Fruit fly (Drosophila melanogaster) whole organism, embryonic: ENCODE measurements around the gene CG17032.

ENCODE experiments used
- Antp ChIP-seq: fragments of 200-800 bp; sonication (Bioruptor generic); optimal IDR thresholded peaks from 3 replicates; lab custom pipeline; 2016; ENCODE audit warnings: missing biosample characterization, missing genetic modification characterization
- Atf3 ChIP-seq: fragments of 200-800 bp; sonication (Bioruptor generic); optimal IDR thresholded peaks from 3 replicates; lab custom pipeline; 2016; ENCODE audit warnings: missing biosample characterization, missing genetic modification characterization
- Bteb2 ChIP-seq: fragments of 200-800 bp; sonication (Bioruptor generic); optimal IDR thresholded peaks from 2 replicates; lab custom pipeline; 2016; ENCODE audit warnings: missing biosample characterization, missing genetic modification characterization
- C15 ChIP-seq: fragments of 200-800 bp; sonication (Bioruptor generic); IDR thresholded peaks from 3 replicates; pipeline ENCODE4 v1.3.6; 2022; ENCODE audit warnings: missing biosample characterization, missing genetic modification characterization
- CG10267 ChIP-seq: fragments of 200-800 bp; sonication (Bioruptor generic); optimal IDR thresholded peaks from 2 replicates; lab custom pipeline; 2018; ENCODE audit warnings: missing biosample characterization, mild to moderate bottlenecking, missing genetic modification characterization, moderate library complexity
- CG11723 ChIP-seq: fragments of 200-800 bp; sonication (Bioruptor generic); optimal IDR thresholded peaks from 2 replicates; lab custom pipeline; 2017; ENCODE audit warnings: missing biosample characterization, mild to moderate bottlenecking, missing genetic modification characterization
- CG12071 ChIP-seq: fragments of 200-800 bp; sonication (Bioruptor generic); optimal IDR thresholded peaks from 3 replicates; lab custom pipeline; 2018; ENCODE audit warnings: missing biosample characterization, mild to moderate bottlenecking, missing genetic modification characterization
- CG12942 ChIP-seq: fragments of 200-800 bp; sonication (Bioruptor generic); optimal IDR thresholded peaks from 3 replicates; lab custom pipeline; 2016; ENCODE audit warnings: missing biosample characterization, missing genetic modification characterization
- CG14965 ChIP-seq: fragments of 200-800 bp; sonication (Bioruptor generic); optimal IDR thresholded peaks from 2 replicates; lab custom pipeline; 2016; ENCODE audit warnings: missing biosample characterization, missing genetic modification characterization, borderline replicate concordance
- CG15479 ChIP-seq: fragments of 200-800 bp; sonication (Bioruptor generic); optimal IDR thresholded peaks from 3 replicates; lab custom pipeline; 2019; ENCODE audit warnings: missing biosample characterization, mild to moderate bottlenecking, missing genetic modification characterization, moderate library complexity
- CG15514 ChIP-seq: fragments of 200-800 bp; sonication (Bioruptor generic); optimal IDR thresholded peaks from 3 replicates; lab custom pipeline; 2017; ENCODE audit warnings: missing biosample characterization, missing genetic modification characterization, mild to moderate bottlenecking, moderate library complexity, missing genetic modification reagents
- CG16779 ChIP-seq: fragments of 200-800 bp; sonication (Bioruptor generic); IDR thresholded peaks from 2 replicates; pipeline ENCODE4 v1.3.6; 2022; ENCODE audit warnings: missing biosample characterization, missing genetic modification characterization
- CG17829 ChIP-seq: fragments of 200-800 bp; optimal IDR thresholded peaks from 2 replicates; lab custom pipeline; 2019; ENCODE audit warnings: missing biosample characterization, mild to moderate bottlenecking, missing genetic modification characterization, moderate library complexity
- CG2678 ChIP-seq: fragments of 200-800 bp; sonication (Bioruptor generic); optimal IDR thresholded peaks from 3 replicates; lab custom pipeline; 2019; ENCODE audit warnings: missing biosample characterization, mild to moderate bottlenecking, missing genetic modification characterization, moderate library complexity
- CG30020 ChIP-seq: fragments of 200-800 bp; optimal IDR thresholded peaks from 2 replicates; lab custom pipeline; 2019; ENCODE audit warnings: missing biosample characterization, mild to moderate bottlenecking, missing genetic modification characterization, moderate library complexity
- CG31365 ChIP-seq: fragments of 200-800 bp; sonication (Bioruptor generic); optimal IDR thresholded peaks from 2 replicates; lab custom pipeline; 2018; ENCODE audit warnings: missing biosample characterization, mild to moderate bottlenecking, missing genetic modification characterization
- CG31441 ChIP-seq: fragments of 200-800 bp; sonication (Bioruptor generic); IDR thresholded peaks from 2 replicates; pipeline ENCODE4 v1.3.6; 2022; ENCODE audit warnings: missing biosample characterization, missing genetic modification characterization
- CG32532 ChIP-seq: fragments of 200-800 bp; sonication (Bioruptor generic); IDR thresholded peaks from 2 replicates; pipeline ENCODE4 v1.3.6; 2022; ENCODE audit warnings: missing biosample characterization, missing genetic modification characterization
- CG6254 ChIP-seq: fragments of 200-800 bp; sonication (Bioruptor generic); optimal IDR thresholded peaks from 3 replicates; lab custom pipeline; 2017; ENCODE audit warnings: mild to moderate bottlenecking, missing biosample characterization, missing genetic modification reagents, missing genetic modification characterization
- CG6765 ChIP-seq: fragments of 200-800 bp; sonication (Bioruptor generic); optimal IDR thresholded peaks from 3 replicates; lab custom pipeline; 2017; ENCODE audit warnings: missing biosample characterization, mild to moderate bottlenecking, missing genetic modification characterization
- Deaf1 ChIP-seq: fragments of 200-800 bp; optimal IDR thresholded peaks from 3 replicates; lab custom pipeline; 2019; ENCODE audit warnings: missing biosample characterization, mild to moderate bottlenecking, missing genetic modification characterization, moderate library complexity
- Dip2 ChIP-seq: fragments of 200-800 bp; sonication (Bioruptor generic); IDR thresholded peaks from 2 replicates; pipeline ENCODE4 v1.3.6; 2022; ENCODE audit warnings: missing biosample characterization, missing genetic modification characterization
- E2f1 ChIP-seq: fragments of 200-800 bp; sonication (Bioruptor generic); IDR thresholded peaks from 2 replicates; pipeline ENCODE4 v1.3.6; 2022; ENCODE audit warnings: missing biosample characterization, missing genetic modification characterization
- E2f2 ChIP-seq: fragments of 200-800 bp; sonication (Bioruptor generic); IDR thresholded peaks from 2 replicates; pipeline ENCODE4 v1.3.6; 2022; ENCODE audit warnings: missing biosample characterization, missing genetic modification characterization
- Ets65A ChIP-seq: fragments of 200-800 bp; sonication (Bioruptor generic); peaks from one replicate; lab custom pipeline; 2016; ENCODE audit warnings: missing biosample characterization, missing genetic modification characterization
- Fer1 ChIP-seq: fragments of 200-800 bp; sonication (Bioruptor generic); optimal IDR thresholded peaks from 2 replicates; lab custom pipeline; 2017; ENCODE audit warnings: missing biosample characterization, mild to moderate bottlenecking, missing genetic modification characterization
- HmgZ ChIP-seq: fragments of 200-800 bp; sonication (Bioruptor generic); optimal IDR thresholded peaks from 2 replicates; lab custom pipeline; 2018; ENCODE audit warnings: missing biosample characterization, mild to moderate bottlenecking, missing genetic modification characterization
- Mad ChIP-seq: fragments of 200-800 bp; sonication (Bioruptor generic); optimal IDR thresholded peaks from 2 replicates; lab custom pipeline; 2016; ENCODE audit warnings: missing biosample characterization, missing genetic modification characterization
- Med ChIP-seq: fragments of 200-800 bp; sonication (Bioruptor generic); peaks from one replicate; lab custom pipeline; 2016; ENCODE audit warnings: missing biosample characterization, missing genetic modification characterization, mild to moderate bottlenecking, inconsistent platforms, moderate library complexity
- NC2β ChIP-seq: fragments of 200-800 bp; sonication (Bioruptor generic); optimal IDR thresholded peaks from 2 replicates; lab custom pipeline; 2016; ENCODE audit warnings: missing biosample characterization, missing genetic modification characterization
- Neu2 ChIP-seq: fragments of 200-800 bp; sonication (Bioruptor generic); optimal IDR thresholded peaks from 3 replicates; lab custom pipeline; 2016; ENCODE audit warnings: missing biosample characterization, missing genetic modification characterization, borderline replicate concordance
- Pdp1 ChIP-seq, 2 experiments: fragments of 200-800 bp; sonication (Bioruptor generic); optimal IDR thresholded peaks; 3 replicates each; lab custom pipeline; 2016; ENCODE audit warnings: missing biosample characterization in 2 of 2, missing genetic modification characterization in 2 of 2, mild to moderate bottlenecking in 1 of 2, moderate library complexity in 1 of 2
- Scr ChIP-seq: fragments of 200-800 bp; sonication (Bioruptor generic); IDR thresholded peaks from 2 replicates; pipeline ENCODE4 v1.3.6; 2022; ENCODE audit warnings: missing biosample characterization, missing genetic modification characterization; ENCODE audit not compliant: partially characterized antibody
- Sry-δ ChIP-seq: fragments of 200-800 bp; sonication (Bioruptor generic); optimal IDR thresholded peaks from 2 replicates; lab custom pipeline; 2016; ENCODE audit warnings: missing biosample characterization, missing genetic modification characterization
- Xrp1 ChIP-seq: fragments of 200-800 bp; sonication (Bioruptor generic); IDR thresholded peaks from 2 replicates; pipeline ENCODE4 v1.3.6; 2022; ENCODE audit warnings: missing biosample characterization, missing genetic modification characterization
- ap ChIP-seq: fragments of 200-800 bp; sonication (Bioruptor generic); IDR thresholded peaks from 2 replicates; pipeline ENCODE4 v1.3.6; 2022; ENCODE audit warnings: missing biosample characterization, missing genetic modification characterization
- cad ChIP-seq: fragments of >200 bp; optimal IDR thresholded peaks from 2 replicates; lab custom pipeline; 2017; ENCODE audit warnings: missing biosample characterization, missing genetic modification characterization
- chinmo ChIP-seq: fragments of 200-800 bp; sonication (Bioruptor generic); IDR thresholded peaks from 4 replicates; pipeline ENCODE4 v1.3.6; 2022; ENCODE audit warnings: missing biosample characterization, missing genetic modification characterization; ENCODE audit not compliant: partially characterized antibody
- chn ChIP-seq: fragments of 200-800 bp; sonication (Bioruptor generic); optimal IDR thresholded peaks from 2 replicates; lab custom pipeline; 2016; ENCODE audit warnings: missing biosample characterization, missing genetic modification characterization
- dimm ChIP-seq: fragments of 200-800 bp; sonication (Bioruptor generic); IDR thresholded peaks from 2 replicates; pipeline ENCODE4 v1.3.6; 2022; ENCODE audit warnings: missing biosample characterization, missing genetic modification characterization
- ftz-f1 ChIP-seq: fragments of 200-800 bp; sonication (Bioruptor generic); optimal IDR thresholded peaks from 2 replicates; lab custom pipeline; 2016; ENCODE audit warnings: missing biosample characterization, missing genetic modification characterization
- jing ChIP-seq: fragments of 200-800 bp; sonication (Bioruptor generic); optimal IDR thresholded peaks from 2 replicates; lab custom pipeline; 2018; ENCODE audit warnings: missing biosample characterization, mild to moderate bottlenecking, missing genetic modification characterization
- nmo ChIP-seq: fragments of 200-800 bp; sonication (Bioruptor generic); optimal IDR thresholded peaks from 2 replicates; lab custom pipeline; 2018; ENCODE audit warnings: missing biosample characterization, mild to moderate bottlenecking, missing genetic modification characterization, moderate library complexity
- pnt ChIP-seq: fragments of 200-800 bp; sonication (Bioruptor generic); optimal IDR thresholded peaks from 3 replicates; lab custom pipeline; 2016; ENCODE audit warnings: missing biosample characterization, missing genetic modification characterization
- scrt ChIP-seq: fragments of 200-800 bp; sonication (Bioruptor generic); optimal IDR thresholded peaks from 2 replicates; lab custom pipeline; 2018; ENCODE audit warnings: missing biosample characterization, mild to moderate bottlenecking, missing genetic modification characterization, moderate library complexity
- sens-2 ChIP-seq: fragments of 200-800 bp; sonication (Bioruptor generic); IDR thresholded peaks from 2 replicates; pipeline ENCODE4 v1.3.6; 2022; ENCODE audit warnings: missing biosample characterization, missing genetic modification characterization
- slp2 ChIP-seq: fragments of 200-800 bp; sonication (Bioruptor generic); optimal IDR thresholded peaks from 2 replicates; lab custom pipeline; 2016; ENCODE audit warnings: missing biosample characterization, missing genetic modification characterization
- sug ChIP-seq: fragments of 200-800 bp; optimal IDR thresholded peaks from 2 replicates; lab custom pipeline; 2019; ENCODE audit warnings: missing biosample characterization, mild to moderate bottlenecking, missing genetic modification characterization, moderate library complexity
- vvl ChIP-seq: fragments of 200-800 bp; sonication (Bioruptor generic); IDR thresholded peaks from 2 replicates; pipeline ENCODE4 v1.3.6; 2022; ENCODE audit warnings: missing biosample characterization, missing genetic modification characterization
- yki ChIP-seq: fragments of >200 bp; optimal IDR thresholded peaks from 3 replicates; lab custom pipeline; 2018
- zen2 ChIP-seq: fragments of 200-800 bp; sonication (Bioruptor generic); IDR thresholded peaks from 3 replicates; pipeline ENCODE4 v1.3.6; 2022; ENCODE audit warnings: missing biosample characterization, missing genetic modification characterization; ENCODE audit not compliant: partially characterized antibody

Gene CG17032

dm6 chr3L:15974166-15974565, 15.5 kb downstream of the CG17032 start:
- TF ChIP-seq C15 (GFP tag; lab: Robert Waterston, UW) (no peak), CG16779 (GFP tag; lab: Robert Waterston, UW) (0 out of 2 replicates have a peak, but pooled peaks have one; percentile 28), jing (GFP tag; lab: Kevin White, UChicago) (no peak), Med (GFP tag; lab: Kevin White, UChicago) (peak; percentile 12), CG12071 (GFP tag; lab: Kevin White, UChicago) (no peak), E2f2 (GFP tag; lab: Robert Waterston, UW) (no peak), slp2 (no peak), ap (GFP tag; lab: Robert Waterston, UW) (no peak), dimm (no peak), Atf3 (no peak), CG31365 (tag; lab: Kevin White, UChicago) (no peak), Ets65A (GFP tag; lab: Kevin White, UChicago) (peak; percentile 90), sug (no peak), Sry-δ (GFP tag; lab: Kevin White, UChicago) (no peak), Mad (no peak), CG6254 (GFP tag; lab: Kevin White, UChicago) (no peak), Bteb2 (no peak), CG10267 (no peak)

- TF ChIP-seq Dip2 (GFP tag; lab: Robert Waterston, UW) (no peak), CG14965 (GFP tag; lab: Kevin White, UChicago) (no peak), NC2β (no peak), chn (GFP tag; lab: Kevin White, UChicago) (no peak), CG17829 (no peak), cad (GFP tag; lab: Kevin White, UChicago) (no peak), yki (no peak), nmo (GFP tag; lab: Kevin White, UChicago) (no peak), Xrp1 (GFP tag; lab: Robert Waterston, UW) (no peak), CG15479 (GFP tag; lab: Kevin White, UChicago) (no peak), zen2 (no peak), HmgZ (tag; lab: Kevin White, UChicago) (no peak), CG12942 (GFP tag; lab: Kevin White, UChicago) (no peak), CG30020 (tag; lab: Kevin White, UChicago) (no peak), Neu2 (no peak)
- TF ChIP-seq, all 482 proteins: peak for 0
Observed at dm6 chr3L:15975068-15975467, 16.4 kb downstream of the CG17032 start, which contains the start of gene CG17026. TSS of gene CG17026 (plus strand) at chr3L:15975368.

- no peak for TF ChIP-seq pnt (GFP tag; lab: Kevin White, UChicago)
- TF ChIP-seq CG32532 (GFP tag; lab: Robert Waterston, UW) = peak; percentile 35; the same call in 1 of the 2 replicates
- TF ChIP-seq Fer1 (GFP tag; lab: Kevin White, UChicago) = peak; percentile 7
- TF ChIP-seq sens-2 (GFP tag; lab: Robert Waterston, UW) = no peak
- TF ChIP-seq CG31441 (GFP tag; lab: Robert Waterston, UW) = 0 out of 2 replicates have a peak, but pooled peaks have one; percentile 29
- peak; percentile 55 for TF ChIP-seq ftz-f1
- no peak for TF ChIP-seq Ets65A (GFP tag; lab: Kevin White, UChicago)
- peak in 1 of 2 experiments; percentile 42 for TF ChIP-seq Pdp1 (GFP tag; optimal IDR thresholded peaks at IDR 0.05; lab: Kevin White, UChicago)
- peak; percentile 54 for TF ChIP-seq CG2678
- TF ChIP-seq vvl (GFP tag; lab: Robert Waterston, UW) = 0 out of 2 replicates have a peak, but pooled peaks have one; percentile 14
- no peak for TF ChIP-seq E2f1
- TF ChIP-seq Antp (GFP tag; lab: Kevin White, UChicago) = no peak
- TF ChIP-seq CG11723 (GFP tag; lab: Kevin White, UChicago) = no peak
- TF ChIP-seq chinmo (GFP tag; lab: Robert Waterston, UW) = 0 out of 4 replicates have a peak, but pooled peaks have one; percentile 25
- peak; percentile 24 for TF ChIP-seq CG15514 (GFP tag; lab: Kevin White, UChicago)
- peak; percentile 14; the same call in 1 of the 2 replicates for TF ChIP-seq Scr (GFP tag; lab: Robert Waterston, UW)
- TF ChIP-seq Deaf1 = peak; percentile 17
- TF ChIP-seq CG6765 (GFP tag; lab: Kevin White, UChicago) = no peak
- no peak for TF ChIP-seq scrt
Observed at dm6 chr3L:15976758-15977157, 18.1 kb downstream of the CG17032 start, which contains the start of gene CG17029. TSS of gene CG17029 (plus strand) at chr3L:15976870.
